Worm (Caenorhabditis elegans) whole organism, L2 larva: ENCODE measurements around the gene F12F6.7.
A peak's percentile ranks its signal among the peaks of the same experiment; 100 is the strongest.

ENCODE experiments used
- fos-1 ChIP-seq: fragments of 150-350 bp; optimal IDR thresholded peaks from 2 replicates; lab custom pipeline; 2014; ENCODE audit warnings: missing biosample characterization, missing genetic modification characterization
- nhr-77 ChIP-seq: fragments of 150-350 bp; optimal IDR thresholded peaks from 2 replicates; lab custom pipeline; 2014; ENCODE audit warnings: missing biosample characterization, missing genetic modification characterization
- zag-1 ChIP-seq: fragments of 150-350 bp; optimal IDR thresholded peaks from 2 replicates; lab custom pipeline; 2014; ENCODE audit warnings: missing biosample characterization, missing genetic modification characterization

DNA sequence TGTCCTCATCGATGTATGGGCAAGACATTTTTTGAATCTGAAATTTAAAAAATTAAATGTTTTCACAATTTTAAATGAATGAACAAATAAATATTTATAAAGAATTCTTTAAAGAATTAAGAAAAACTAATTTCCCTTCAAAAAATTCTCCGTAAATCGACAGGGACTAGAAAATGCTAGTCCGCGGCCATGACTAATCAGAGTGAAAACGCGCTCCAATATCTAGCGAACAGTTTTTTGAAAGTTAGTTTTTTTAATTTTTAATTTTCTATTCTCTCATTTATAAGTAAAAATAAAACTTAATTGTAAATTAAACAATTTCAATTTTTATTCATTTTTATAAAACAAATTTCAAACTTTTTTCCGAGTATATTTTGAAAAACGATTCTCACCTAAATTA is 31.2 kb upstream of the F12F6.7 start:
- TF ChIP-seq zag-1 (tag; lab: Kevin White, UChicago) = no peak
- TF ChIP-seq fos-1 (tag; lab: Kevin White, UChicago) = peak; percentile 53
- no peak for TF ChIP-seq nhr-77
